Worm (Caenorhabditis elegans): ENCODE results near the gene F13A7.11.

DNA sequence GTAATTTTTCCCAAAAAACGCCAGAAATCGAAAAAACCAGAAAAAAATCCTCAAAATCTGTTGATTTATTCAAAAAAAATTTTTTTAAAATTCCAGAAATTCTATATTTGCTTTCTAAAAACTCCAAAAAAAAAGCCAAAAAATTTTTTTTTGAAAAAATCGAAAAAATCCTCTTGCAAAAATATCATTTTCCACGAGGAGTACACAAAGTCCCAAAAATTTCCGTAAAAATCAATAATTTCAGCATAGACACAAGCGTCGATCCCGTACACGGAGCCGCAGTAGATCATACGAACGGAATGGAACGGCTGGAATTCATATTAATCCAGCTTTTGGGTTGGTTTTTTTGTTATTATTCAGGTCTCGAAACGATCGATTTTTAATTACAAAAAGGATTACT is 27.0 kb downstream of the F13A7.11 start:
- TF ChIP-seq W03F9.2 (tag; optimal IDR thresholded peaks at IDR 0.05) (no peak), him-1 (tag; optimal IDR thresholded peaks at IDR 0.05) (no peak)
